Fruit fly (Drosophila melanogaster): ENCODE measurements around the gene Acer.

Acer gene

dm6 chr2L:8553789-8554626 is 32.3 kb downstream of the Acer start (continued):
- TF ChIP-seq NC2β (GFP tag; optimal IDR thresholded peaks at IDR 0.05) (no peak), CG1832 (GFP tag; optimal IDR thresholded peaks at IDR 0.05) (no peak), ken (GFP tag; IDR thresholded peaks at IDR 0.05) (no peak), mld (GFP tag; IDR thresholded peaks at IDR 0.05; ENCODE audit: partially characterized antibody) (no peak), Dref (GFP tag; IDR thresholded peaks at IDR 0.05) (no peak), CG9876 (GFP tag; optimal IDR thresholded peaks at IDR 0.05) (no peak), BEAF-32 (GFP tag; optimal IDR thresholded peaks at IDR 0.05) (no peak), maf-S (GFP tag; optimal IDR thresholded peaks at IDR 0.05) (no peak), CG12391 (tag; optimal IDR thresholded peaks at IDR 0.05) (peak; percentile 45), CG1602 (GFP tag; optimal IDR thresholded peaks at IDR 0.05) (peak; percentile 39), CG18262 (tag; optimal IDR thresholded peaks at IDR 0.05) (peak; percentile 66), ci (GFP tag; IDR thresholded peaks at IDR 0.05) (no peak), CG5245 (GFP tag; optimal IDR thresholded peaks at IDR 0.05) (no peak), CG7987 (GFP tag; optimal IDR thresholded peaks at IDR 0.05) (no peak), shn (GFP tag; optimal IDR thresholded peaks at IDR 0.05) (no peak), Hr51 (GFP tag; optimal IDR thresholded peaks at IDR 0.05) (peak in 1 of 2 experiments; percentile 13), Atf6 (GFP tag; IDR thresholded peaks at IDR 0.05) (no peak), CG14965 (GFP tag; optimal IDR thresholded peaks at IDR 0.05; ENCODE audit: borderline replicate concordance) (no peak), corto (GFP tag; optimal IDR thresholded peaks at IDR 0.05) (no peak), CTCF (GFP tag; optimal IDR thresholded peaks at IDR 0.05) (no peak), D (optimal IDR thresholded peaks at IDR 0.05) (no peak), D (GFP tag; optimal IDR thresholded peaks at IDR 0.05) (peak; percentile 37), CG11085 (GFP tag; IDR thresholded peaks at IDR 0.05) (no peak), yki (optimal IDR thresholded peaks at IDR 0.05) (no peak), Fer1 (GFP tag; optimal IDR thresholded peaks at IDR 0.05) (no peak), CG13894 (tag; optimal IDR thresholded peaks at IDR 0.05) (no peak), kay (GFP tag; optimal IDR thresholded peaks at IDR 0.05) (no peak), crol (GFP tag; IDR thresholded peaks at IDR 0.05) (peak; percentile 88), CG12769 (tag; optimal IDR thresholded peaks at IDR 0.05) (peak; percentile 67), CG2202 (tag; optimal IDR thresholded peaks at IDR 0.05) (peak; percentile 64), gcm2 (GFP tag; optimal IDR thresholded peaks at IDR 0.05) (peak; percentile 35), z (GFP tag; IDR thresholded peaks at IDR 0.05) (no peak), CG9817 (tag; optimal IDR thresholded peaks at IDR 0.05) (peak; percentile 30), CG11247 (GFP tag; IDR thresholded peaks at IDR 0.05) (no peak), Oli (tag; optimal IDR thresholded peaks at IDR 0.05) (peak; percentile 60), esg (GFP tag; conservative IDR thresholded peaks at IDR 0.05) (0 out of 2 replicates have a peak, but pooled peaks have one; percentile 22), oc (tag; optimal IDR thresholded peaks at IDR 0.05) (peak; percentile 81), sr (GFP tag; IDR thresholded peaks at IDR 0.05) (no peak), CG14050 (GFP tag; IDR thresholded peaks at IDR 0.05) (no peak), sima (GFP tag; optimal IDR thresholded peaks at IDR 0.05) (no peak), Meics (GFP tag; optimal IDR thresholded peaks at IDR 0.05) (peak; percentile 31), CG4707 (GFP tag; optimal IDR thresholded peaks at IDR 0.05) (peak; percentile 31), bbx (GFP tag; IDR thresholded peaks at IDR 0.05; ENCODE audit: partially characterized antibody) (no peak), gsb (GFP tag; IDR thresholded peaks at IDR 0.05) (no peak), pzg (GFP tag; optimal IDR thresholded peaks at IDR 0.05) (no peak), Jarid2 (GFP tag; optimal IDR thresholded peaks at IDR 0.05) (no peak), CG2199 (GFP tag; IDR thresholded peaks at IDR 0.05) (peak; percentile 73; the same call in 2 of the 3 replicates), ssp (GFP tag; IDR thresholded peaks at IDR 0.05) (no peak), CG8359 (GFP tag; optimal IDR thresholded peaks at IDR 0.05; ENCODE audit: borderline replicate concordance) (no peak), Trl (optimal IDR thresholded peaks at IDR 0.05) (no peak), Trl (GFP tag; optimal IDR thresholded peaks at IDR 0.05) (peak; percentile 7)
